Fruit fly (Drosophila melanogaster): ENCODE results near the gene tilB.
"Not testable (repeated sequence)": the region's sequence is repeated elsewhere in the genome, so short reads cannot be mapped to it uniquely, and the experiment has no call there.

The tilB gene

dm6 chrX:22449191-22449787 is at the start of gene tilB, which contains the start of gene CG14615 (continued):
- TF ChIP-seq HHEX (GFP tag; optimal IDR thresholded peaks at IDR 0.05) (peak; percentile 3), her (GFP tag; optimal IDR thresholded peaks at IDR 0.05) (no peak), Tbp (GFP tag; optimal IDR thresholded peaks at IDR 0.05) (no peak), mirr (GFP tag; optimal IDR thresholded peaks at IDR 0.05) (peak; percentile 89), sim (GFP tag; IDR thresholded peaks at IDR 0.05) (no peak), nmo (GFP tag; optimal IDR thresholded peaks at IDR 0.05) (peak; percentile 22), Dek (tag; optimal IDR thresholded peaks at IDR 0.05) (no peak), CG2712 (tag; optimal IDR thresholded peaks at IDR 0.05) (peak; percentile 11), grn (GFP tag; optimal IDR thresholded peaks at IDR 0.05) (peak; percentile 61), Bgb (GFP tag; IDR thresholded peaks at IDR 0.05; ENCODE audit: partially characterized antibody) (no peak), ranshi (GFP tag; IDR thresholded peaks at IDR 0.05) (peak; percentile 9; the same call in 1 of the 2 replicates), da (GFP tag; optimal IDR thresholded peaks at IDR 0.05) (no peak), Meics (GFP tag; optimal IDR thresholded peaks at IDR 0.05) (peak; percentile 61), chinmo (GFP tag; IDR thresholded peaks at IDR 0.05; ENCODE audit: partially characterized antibody) (no peak), Vsx1 (GFP tag; optimal IDR thresholded peaks at IDR 0.05) (no peak), CG13287 (GFP tag; IDR thresholded peaks at IDR 0.05; ENCODE audit: partially characterized antibody) (no peak), Aef1 (GFP tag; IDR thresholded peaks at IDR 0.05) (0 out of 3 replicates have a peak, but pooled peaks have one; percentile 22), CG1233 (GFP tag; optimal IDR thresholded peaks at IDR 0.05) (peak; percentile 23), zfh2 (GFP tag; optimal IDR thresholded peaks at IDR 0.05) (peak; percentile 33), CG2120 (GFP tag; optimal IDR thresholded peaks at IDR 0.05) (peak; percentile 68), CG30403 (GFP tag; optimal IDR thresholded peaks at IDR 0.05) (peak; percentile 41), MTF-1 (GFP tag; optimal IDR thresholded peaks at IDR 0.05; ENCODE audit: borderline replicate concordance) (no peak), ase (GFP tag; IDR thresholded peaks at IDR 0.05) (no peak)

DNA sequence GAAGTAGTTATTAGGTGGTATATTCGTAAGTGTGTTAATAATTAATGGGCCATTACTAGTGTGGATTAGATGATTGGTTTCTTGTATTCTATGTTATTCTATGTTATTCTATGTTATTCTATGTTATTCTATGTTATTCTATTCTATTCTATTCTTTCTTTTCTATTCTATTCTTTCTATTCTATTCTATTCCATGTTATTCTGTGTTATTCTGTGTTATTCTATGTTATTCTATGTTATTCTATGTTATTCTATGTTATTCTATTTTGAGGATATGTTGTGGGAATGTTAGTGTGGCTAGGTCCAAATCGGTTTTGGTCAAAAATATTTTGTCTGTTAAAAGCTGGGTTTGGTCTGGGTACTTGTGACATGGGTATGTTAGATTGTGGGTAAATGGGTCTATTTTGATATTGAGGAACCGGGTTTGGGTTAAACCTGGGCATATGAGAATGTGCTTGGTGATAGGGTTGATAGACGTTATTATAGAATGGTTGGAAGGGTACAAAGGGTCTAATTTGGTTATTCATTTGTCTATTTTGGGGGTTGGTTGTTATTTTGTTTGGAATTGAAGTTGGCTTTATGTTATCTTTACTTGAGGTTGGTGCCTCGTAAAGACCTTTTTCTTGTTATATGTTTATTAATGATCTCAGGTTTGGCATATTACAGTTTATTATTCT is 16.5 kb upstream of the tilB start:
- TF ChIP-seq Stat92E (GFP tag; optimal IDR thresholded peaks at IDR 0.05) (peak in 1 of 3 experiments; percentile 93), ftz-f1 (GFP tag; optimal IDR thresholded peaks at IDR 0.05) (peak; percentile 54), yki (optimal IDR thresholded peaks at IDR 0.05) (peak; percentile 100), tup (GFP tag; optimal IDR thresholded peaks at IDR 0.05) (peak; percentile 45), Eip74EF (GFP tag; optimal IDR thresholded peaks at IDR 0.05) (peak in 1 of 2 experiments; percentile 78), Trl (optimal IDR thresholded peaks at IDR 0.05) (peak; percentile 59 to 92), vfl (GFP tag; optimal IDR thresholded peaks at IDR 0.05) (peak; percentile 50), CG10565 (GFP tag; optimal IDR thresholded peaks at IDR 0.05) (peak; percentile 96), lola (GFP tag; optimal IDR thresholded peaks at IDR 0.05) (peak in 2 of 3 experiments; percentile 84 to 100), pan (GFP tag; optimal IDR thresholded peaks at IDR 0.05 in 1 of 2, IDR thresholded peaks at IDR 0.05 in 1 of 2) (peak in 1 of 2 experiments; percentile 82), Dfd (GFP tag; optimal IDR thresholded peaks at IDR 0.05) (peak in 1 of 2 experiments; percentile 96), Hr78 (GFP tag; optimal IDR thresholded peaks at IDR 0.05) (peak in 1 of 2 experiments; percentile 86), prd (optimal IDR thresholded peaks at IDR 0.05) (peak in 1 of 2 experiments; percentile 55), Hr39 (optimal IDR thresholded peaks at IDR 0.05) (peak; percentile 99)
- not testable (repeated sequence) for TF ChIP-seq Trl (GFP tag; optimal IDR thresholded peaks at IDR 0.05); pan (optimal IDR thresholded peaks at IDR 0.05); prd (GFP tag; IDR thresholded peaks at IDR 0.05)
